Fruit fly (Drosophila melanogaster) whole organism, wandering third instar larva: Measurements from ENCODE around the gene CG7900.

Experiments used
- Abd-B ChIP-seq: fragments of >200 bp; optimal IDR thresholded peaks from 2 replicates; lab custom pipeline; 2017; ENCODE audit warnings: missing biosample characterization, missing genetic modification characterization
- CG32264 ChIP-seq: fragments of 200-800 bp; sonication (Bioruptor generic); optimal IDR thresholded peaks from 2 replicates; lab custom pipeline; 2016; ENCODE audit warnings: missing biosample characterization, missing genetic modification characterization
- CG9705 ChIP-seq: fragments of 200-800 bp; sonication (Bioruptor generic); optimal IDR thresholded peaks from 2 replicates; lab custom pipeline; 2018; ENCODE audit warnings: missing biosample characterization, mild to moderate bottlenecking, missing genetic modification characterization
- CrebA ChIP-seq: fragments of 200-800 bp; sonication (Bioruptor generic); optimal IDR thresholded peaks from 2 replicates; lab custom pipeline; 2016; ENCODE audit warnings: missing biosample characterization, mild to moderate bottlenecking, missing genetic modification characterization, borderline replicate concordance
- Dfd ChIP-seq: fragments of >200 bp; optimal IDR thresholded peaks from 2 replicates; lab custom pipeline; 2017; ENCODE audit warnings: missing biosample characterization, missing genetic modification characterization
- Dif ChIP-seq: fragments of 200-275, 200-300 bp; sonication (Bioruptor generic); optimal IDR thresholded peaks from 2 replicates; lab custom pipeline; 2018; ENCODE audit warnings: missing biosample characterization, missing genetic modification characterization; ENCODE audit not compliant: partially characterized antibody
- GATAd ChIP-seq: sonication (Bioruptor generic); optimal IDR thresholded peaks from 2 replicates; lab custom pipeline; 2016; ENCODE audit warnings: missing biosample characterization, missing genetic modification characterization
- HLH106 ChIP-seq: fragments of 200-800 bp; optimal IDR thresholded peaks from 3 replicates; lab custom pipeline; 2019; ENCODE audit warnings: missing biosample characterization, mild to moderate bottlenecking, missing genetic modification characterization, moderate library complexity
- Hnf4 ChIP-seq: fragments of 200-800 bp; sonication (Bioruptor generic); optimal IDR thresholded peaks from 2 replicates; lab custom pipeline; 2016; ENCODE audit warnings: missing biosample characterization, mild to moderate bottlenecking, missing genetic modification characterization
- Hr78 ChIP-seq: fragments of >200 bp; optimal IDR thresholded peaks from 2 replicates; lab custom pipeline; 2017; ENCODE audit warnings: missing biosample characterization, missing genetic modification characterization
- Jra ChIP-seq: sonication (Bioruptor generic); optimal IDR thresholded peaks from 2 replicates; lab custom pipeline; 2016; ENCODE audit warnings: missing biosample characterization, missing genetic modification characterization
- Mio ChIP-seq: sonication (Bioruptor generic); optimal IDR thresholded peaks from 2 replicates; lab custom pipeline; 2016; ENCODE audit warnings: missing biosample characterization, missing genetic modification characterization
- Myc ChIP-seq: fragments of >200 bp; optimal IDR thresholded peaks from 2 replicates; lab custom pipeline; 2017
- N ChIP-seq: fragments of >200 bp; optimal IDR thresholded peaks from 2 replicates; lab custom pipeline; 2018; ENCODE audit warnings: missing biosample characterization, missing external identifiers, missing genetic modification characterization
- OdsH ChIP-seq: fragments of 200-800 bp; sonication (Bioruptor generic); optimal IDR thresholded peaks from 2 replicates; lab custom pipeline; 2016; ENCODE audit warnings: missing biosample characterization, mild to moderate bottlenecking, missing genetic modification characterization
- Rel ChIP-seq, 2 experiments: fragments of 200-800 bp; sonication (Bioruptor generic) in 1 of 2; optimal IDR thresholded peaks; 2 replicates in 1 of 2; 3 replicates in 1 of 2; lab custom pipeline; 2016 to 2019; ENCODE audit warnings: mild to moderate bottlenecking in 2 of 2, missing biosample characterization in 2 of 2, missing genetic modification characterization in 2 of 2, moderate library complexity in 1 of 2
- Sp1 ChIP-seq: fragments of 200-800 bp; sonication (Bioruptor generic); optimal IDR thresholded peaks from 3 replicates; lab custom pipeline; 2019; ENCODE audit warnings: missing biosample characterization, mild to moderate bottlenecking, missing genetic modification characterization, moderate library complexity
- Vsx2 ChIP-seq: fragments of 200-300, 225-300 bp; sonication (Bioruptor generic); optimal IDR thresholded peaks from 2 replicates; lab custom pipeline; 2018; ENCODE audit warnings: missing biosample characterization, missing genetic modification characterization; ENCODE audit not compliant: partially characterized antibody
- br ChIP-seq: fragments of 200-800 bp; sonication (Bioruptor generic); optimal IDR thresholded peaks from 2 replicates; lab custom pipeline; 2016; ENCODE audit warnings: missing biosample characterization, missing genetic modification characterization
- brk ChIP-seq: fragments of 200-800 bp; sonication (Bioruptor generic); optimal IDR thresholded peaks from 2 replicates; lab custom pipeline; 2016; ENCODE audit warnings: missing biosample characterization, mild to moderate bottlenecking, missing genetic modification characterization
- dl ChIP-seq, 2 experiments: fragments of 175-275, 200-275 bp in 1 of 2; fragments of 200-275 bp in 1 of 2; sonication (Bioruptor generic); optimal IDR thresholded peaks; lab custom pipeline; 2018; ENCODE audit warnings: mild to moderate bottlenecking in 2 of 2, missing biosample characterization in 2 of 2, missing genetic modification characterization in 2 of 2, moderate library complexity in 2 of 2; ENCODE audit not compliant: partially characterized antibody in 2 of 2, insufficient read depth in 1 of 2
- dmrt93B ChIP-seq: fragments of 200-800 bp; sonication (Bioruptor generic); optimal IDR thresholded peaks from 2 replicates; lab custom pipeline; 2018; ENCODE audit warnings: missing biosample characterization, mild to moderate bottlenecking, missing genetic modification characterization
- dsf ChIP-seq: sonication (Bioruptor generic); optimal IDR thresholded peaks from 2 replicates; lab custom pipeline; 2016; ENCODE audit warnings: missing biosample characterization, missing genetic modification characterization, borderline replicate concordance
- ey ChIP-seq: fragments of 200-800 bp; sonication (Bioruptor generic); optimal IDR thresholded peaks from 2 replicates; lab custom pipeline; 2016; ENCODE audit warnings: missing biosample characterization, missing genetic modification characterization
- foxo ChIP-seq, 2 experiments: fragments of 200-800 bp; sonication (Bioruptor generic); optimal IDR thresholded peaks; 2 replicates in 1 of 2; 3 replicates in 1 of 2; lab custom pipeline; 2016 to 2017; ENCODE audit warnings: missing biosample characterization in 2 of 2, missing genetic modification characterization in 2 of 2
- fru ChIP-seq: fragments of 200-800 bp; sonication (Bioruptor generic); optimal IDR thresholded peaks from 3 replicates; lab custom pipeline; 2016; ENCODE audit warnings: missing biosample characterization, mild to moderate bottlenecking, missing genetic modification characterization
- h ChIP-seq: fragments of 200-800 bp; sonication (Bioruptor generic); optimal IDR thresholded peaks from 3 replicates; lab custom pipeline; 2016; ENCODE audit warnings: missing biosample characterization, mild to moderate bottlenecking, missing genetic modification characterization
- jim ChIP-seq: fragments of 175-275, 200-325 bp; sonication (Bioruptor generic); optimal IDR thresholded peaks from 2 replicates; lab custom pipeline; 2016; ENCODE audit warnings: missing biosample characterization, mild to moderate bottlenecking, missing genetic modification characterization
- lola ChIP-seq: fragments of >200 bp; optimal IDR thresholded peaks from 2 replicates; lab custom pipeline; 2017; ENCODE audit warnings: missing biosample characterization, missing genetic modification characterization
- psq ChIP-seq: fragments of 200-800 bp; sonication (Bioruptor generic); optimal IDR thresholded peaks from 3 replicates; lab custom pipeline; 2017; ENCODE audit warnings: missing biosample characterization, mild to moderate bottlenecking, missing genetic modification characterization, moderate library complexity
- rgr ChIP-seq: fragments of 200-800 bp; sonication (Bioruptor generic); optimal IDR thresholded peaks from 3 replicates; lab custom pipeline; 2016; ENCODE audit warnings: missing biosample characterization, mild to moderate bottlenecking, missing genetic modification characterization
- sv ChIP-seq: fragments of 200-800 bp; sonication (Bioruptor generic); optimal IDR thresholded peaks from 3 replicates; lab custom pipeline; 2016; ENCODE audit warnings: missing biosample characterization, missing genetic modification characterization
- woc ChIP-seq: sonication (Bioruptor generic); optimal IDR thresholded peaks from 2 replicates; lab custom pipeline; 2016; ENCODE audit warnings: missing biosample characterization, mild to moderate bottlenecking, missing genetic modification characterization

Gene CG7900

DNA sequence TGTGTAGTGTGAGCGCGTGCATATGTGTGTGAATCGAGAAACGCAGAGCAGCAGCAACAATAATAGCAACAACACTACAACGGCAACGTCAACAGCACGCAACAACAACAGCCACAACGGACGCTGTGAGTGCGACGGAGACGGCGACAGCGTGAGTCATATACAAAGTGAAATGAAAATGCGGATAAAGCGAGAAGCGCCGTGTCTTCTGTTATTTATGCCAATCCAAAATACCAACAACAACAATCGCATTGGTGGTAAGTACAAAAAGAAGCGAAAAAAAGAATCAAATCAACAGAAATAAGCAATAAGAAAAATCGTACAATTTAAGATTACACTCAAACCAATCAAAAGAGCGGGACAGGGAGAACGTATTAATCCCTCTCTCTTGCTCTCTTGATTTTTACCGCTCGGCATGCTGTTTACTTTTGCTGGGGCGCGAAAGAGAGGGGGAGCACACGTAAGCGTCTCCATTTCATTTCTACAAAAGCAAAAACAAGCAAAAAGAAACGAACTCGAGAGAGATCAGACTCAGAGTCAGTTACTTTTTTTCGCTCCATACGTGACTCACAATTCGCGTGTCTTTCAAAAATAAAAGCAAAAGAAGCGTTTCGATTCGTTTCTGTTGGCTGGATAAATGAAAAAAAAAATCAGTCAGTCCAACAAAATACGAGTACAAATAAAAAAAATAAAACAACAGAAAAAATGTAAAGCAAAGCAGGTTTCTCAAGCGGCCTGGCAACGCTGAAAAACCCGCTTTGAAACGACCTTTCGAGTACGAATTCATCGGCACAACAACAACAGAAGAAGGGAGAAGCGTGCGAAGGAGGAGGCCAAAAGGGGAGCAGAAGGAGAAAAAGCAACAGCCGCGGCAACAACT, 12.2 kb downstream of the CG7900 start (continued):
- no peak for TF ChIP-seq dsf (GFP tag; lab: Kevin White, UChicago)
- no peak for TF ChIP-seq lola (GFP tag; lab: Kevin White, UChicago)

DNA sequence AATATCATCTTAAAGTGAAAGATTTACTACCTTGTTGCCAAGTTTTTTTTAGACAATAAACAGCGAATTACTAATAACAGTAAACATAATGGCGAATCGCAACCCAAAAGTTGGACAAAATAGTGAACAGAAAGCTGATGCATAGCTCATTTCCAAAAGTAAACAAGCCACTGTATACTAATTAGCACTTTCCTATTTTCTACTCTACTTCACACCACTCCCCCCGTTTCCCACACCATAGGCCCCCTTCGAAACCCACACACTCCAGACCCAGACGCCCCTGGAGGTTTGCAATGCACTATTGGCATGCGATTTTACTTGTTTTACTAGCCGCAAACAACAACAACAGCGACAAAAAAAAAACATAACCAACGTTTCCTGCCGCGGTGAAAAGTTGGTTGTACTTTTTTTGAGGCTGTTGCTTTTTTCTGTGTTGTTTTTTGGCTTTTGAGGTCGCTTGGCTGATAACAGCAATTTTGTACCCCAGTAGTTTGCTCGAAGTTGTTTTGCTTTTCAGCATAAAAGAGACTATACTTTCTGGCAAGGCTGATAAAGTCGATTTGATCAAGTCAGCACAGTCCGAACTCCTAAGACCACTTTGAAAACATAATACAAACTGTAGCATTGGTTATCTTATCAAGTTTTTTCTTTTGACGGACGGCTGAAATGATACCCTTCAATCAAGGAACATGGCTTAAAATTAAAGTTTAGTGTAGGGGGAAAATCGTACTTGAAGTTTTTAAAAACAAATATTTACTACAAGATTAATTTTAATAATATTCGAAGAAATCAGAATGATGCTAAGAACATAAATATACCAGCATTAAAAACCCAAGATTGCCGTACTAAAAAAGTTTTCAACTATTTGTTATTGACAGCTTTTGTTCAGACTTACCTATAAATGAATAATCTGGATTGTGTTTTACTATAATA, 13.3 kb downstream of the CG7900 start:
- no peak for TF ChIP-seq Hnf4
- TF ChIP-seq h: no peak
- TF ChIP-seq brk (GFP tag; lab: Kevin White, UChicago): peak; percentile 1
- peak in 1 of 2 experiments; percentile 11 for TF ChIP-seq foxo (GFP tag; optimal IDR thresholded peaks at IDR 0.05; lab: Kevin White, UChicago)
- TF ChIP-seq, all 38 proteins: peak for 2

DNA sequence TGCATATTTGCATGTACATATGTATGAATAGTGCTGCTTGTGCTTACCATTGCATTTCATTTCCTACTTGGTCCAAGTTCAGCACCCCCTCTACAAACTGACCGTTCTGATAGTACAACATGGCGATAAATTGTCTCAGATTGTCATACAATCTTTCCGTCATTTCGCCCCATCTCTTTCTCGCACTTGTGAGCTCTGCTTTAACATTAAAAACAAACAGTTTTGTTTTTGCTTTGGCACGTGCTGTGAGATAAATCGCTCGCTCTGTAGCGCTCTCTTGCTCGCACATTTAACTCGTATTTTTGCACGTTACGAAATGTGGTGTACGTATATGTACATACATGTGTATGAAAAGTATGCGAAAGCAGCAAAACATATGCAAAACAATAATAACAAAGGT, 14.8 kb downstream of the CG7900 start:
- TF ChIP-seq Vsx2 (no peak), woc (GFP tag; lab: Kevin White, UChicago) (no peak), Abd-B (GFP tag; lab: Kevin White, UChicago) (no peak), brk (GFP tag; lab: Kevin White, UChicago) (no peak), dl (GFP tag; optimal IDR thresholded peaks at IDR 0.05; lab: Kevin White, UChicago; ENCODE audit: insufficient read depth in 1 of 2, partially characterized antibody in 2 of 2) (no peak), CG9705 (GFP tag; lab: Kevin White, UChicago) (no peak), foxo (GFP tag; optimal IDR thresholded peaks at IDR 0.05; lab: Kevin White, UChicago) (no peak), fru (GFP tag; lab: Kevin White, UChicago) (no peak), N (GFP tag; lab: Kevin White, UChicago) (no peak), ey (no peak), Hr78 (GFP tag; lab: Kevin White, UChicago) (no peak), jim (no peak), Rel (GFP tag; optimal IDR thresholded peaks at IDR 0.05; lab: Kevin White, UChicago) (no peak), Rel (tag; optimal IDR thresholded peaks at IDR 0.05; lab: Kevin White, UChicago) (no peak), Dfd (GFP tag; lab: Kevin White, UChicago) (no peak), Sp1 (no peak), sv (GFP tag; lab: Kevin White, UChicago) (no peak), Mio (GFP tag; lab: Kevin White, UChicago) (no peak)

DNA sequence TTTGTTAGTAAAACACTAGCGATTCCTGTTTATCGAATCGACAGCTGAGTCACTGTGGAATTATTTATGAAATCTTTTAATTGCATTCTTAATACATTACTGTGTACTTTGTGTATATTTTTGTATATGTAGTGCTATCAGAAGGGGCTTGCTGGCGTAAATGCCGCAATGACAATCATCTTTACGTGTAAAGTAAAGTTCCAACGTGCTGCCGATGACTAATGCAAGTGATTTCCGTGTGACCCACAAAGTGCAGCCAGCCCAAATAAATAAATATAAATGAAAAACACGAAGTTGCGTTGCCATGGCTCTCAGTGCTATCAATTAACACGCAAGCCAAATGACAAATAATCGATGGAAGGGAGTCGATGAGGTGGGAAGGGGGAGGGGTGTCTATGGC, 15.9 kb downstream of the CG7900 start:
- TF ChIP-seq dl (GFP tag; optimal IDR thresholded peaks at IDR 0.05; lab: Kevin White, UChicago; ENCODE audit: insufficient read depth in 1 of 2, partially characterized antibody in 2 of 2) (no peak), GATAd (GFP tag; lab: Kevin White, UChicago) (no peak), rgr (GFP tag; lab: Kevin White, UChicago) (no peak), psq (no peak), Myc (lab: Kevin White, UChicago) (no peak), woc (GFP tag; lab: Kevin White, UChicago) (no peak)
- TF ChIP-seq, all 38 proteins: peak for 0

DNA sequence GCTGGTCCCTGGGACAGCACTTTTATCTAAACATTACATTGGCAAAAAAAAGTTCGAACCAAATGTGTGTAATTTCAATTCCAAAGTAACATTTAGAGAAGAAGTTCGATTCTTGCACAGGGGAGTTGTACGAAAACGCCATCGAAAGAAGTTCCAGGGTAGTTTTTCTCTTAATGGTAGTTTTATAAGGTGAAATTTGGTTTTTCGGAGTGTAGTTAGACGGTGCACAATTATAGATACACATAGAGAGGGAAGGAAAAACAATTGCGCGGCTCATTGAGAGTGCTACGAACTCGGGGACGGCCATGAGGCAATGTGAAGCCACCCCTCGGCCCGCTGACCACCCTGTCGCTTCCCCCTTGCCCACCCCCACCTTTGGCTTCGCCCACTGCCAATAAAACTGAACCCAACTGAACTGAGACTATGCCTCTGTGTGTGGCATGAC, 16.3 kb downstream of the CG7900 start:
- TF ChIP-seq Sp1: no peak
- no peak for TF ChIP-seq Abd-B (GFP tag; lab: Kevin White, UChicago)
- peak; percentile 47 for TF ChIP-seq h
- peak; percentile 2 for TF ChIP-seq HLH106
- no peak for TF ChIP-seq rgr (GFP tag; lab: Kevin White, UChicago)
- TF ChIP-seq dl (GFP tag; optimal IDR thresholded peaks at IDR 0.05; lab: Kevin White, UChicago; ENCODE audit: insufficient read depth in 1 of 2, partially characterized antibody in 2 of 2): no peak
- no peak for TF ChIP-seq Dfd (GFP tag; lab: Kevin White, UChicago)
- TF ChIP-seq brk (GFP tag; lab: Kevin White, UChicago): no peak
- TF ChIP-seq GATAd (GFP tag; lab: Kevin White, UChicago): no peak
- peak; percentile 17 for TF ChIP-seq br
- TF ChIP-seq sv (GFP tag; lab: Kevin White, UChicago): peak; percentile 14
- TF ChIP-seq Dif: no peak
- no peak for TF ChIP-seq woc (GFP tag; lab: Kevin White, UChicago)
- TF ChIP-seq OdsH (GFP tag; lab: Kevin White, UChicago): peak; percentile 27
- no peak for TF ChIP-seq N (GFP tag; lab: Kevin White, UChicago)
- TF ChIP-seq Rel (GFP tag; optimal IDR thresholded peaks at IDR 0.05; lab: Kevin White, UChicago): no peak
- no peak for TF ChIP-seq Rel (tag; optimal IDR thresholded peaks at IDR 0.05; lab: Kevin White, UChicago)
- no peak for TF ChIP-seq jim
- TF ChIP-seq psq: peak; percentile 33
- no peak for TF ChIP-seq Jra
- TF ChIP-seq foxo (GFP tag; optimal IDR thresholded peaks at IDR 0.05; lab: Kevin White, UChicago): peak in 1 of 2 experiments; percentile 49
- TF ChIP-seq lola (GFP tag; lab: Kevin White, UChicago): no peak
- TF ChIP-seq dsf (GFP tag; lab: Kevin White, UChicago): no peak
- TF ChIP-seq dmrt93B: no peak
- no peak for TF ChIP-seq Mio (GFP tag; lab: Kevin White, UChicago)
- TF ChIP-seq CrebA (GFP tag; lab: Kevin White, UChicago): no peak
- TF ChIP-seq CG32264: no peak
- TF ChIP-seq CG9705 (GFP tag; lab: Kevin White, UChicago): no peak
